Fruit fly (Drosophila melanogaster): ENCODE results near the gene CG15312.

The CG15312 gene

DNA sequence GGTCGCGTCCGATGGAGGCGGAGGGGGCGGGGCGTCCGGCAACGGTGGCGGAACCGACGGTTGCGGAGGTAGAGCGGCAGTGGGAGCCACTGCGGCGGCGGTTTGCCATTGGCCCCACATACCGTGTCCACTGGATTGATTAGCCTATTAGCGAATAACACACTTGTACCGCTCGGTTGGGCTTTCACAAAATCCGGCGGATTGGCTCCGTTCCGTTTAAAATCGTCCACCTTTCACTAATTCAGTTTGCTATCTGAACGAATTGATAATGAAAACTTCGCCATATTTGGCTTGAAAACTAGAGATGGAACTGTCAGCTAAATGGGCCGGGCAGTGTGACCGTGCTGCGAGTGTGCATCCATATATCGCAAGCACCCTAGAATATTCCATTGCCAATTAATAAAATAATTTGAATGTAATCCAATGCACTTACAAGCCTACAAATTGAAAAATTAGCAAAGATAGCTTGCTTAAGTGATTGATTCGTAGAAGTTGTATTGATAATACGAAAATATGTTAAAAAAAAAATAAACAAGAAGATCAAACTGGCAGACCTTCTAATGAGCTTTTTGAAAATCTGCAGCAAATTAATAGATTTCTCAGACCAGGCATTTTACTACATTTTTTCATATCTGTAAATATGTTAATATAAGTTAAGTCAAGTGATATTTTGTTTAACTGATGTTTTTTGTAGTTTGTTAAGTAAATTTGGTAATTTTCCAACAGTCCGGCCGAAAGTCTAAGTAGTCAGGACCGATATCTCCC lies 11.7 kb upstream of the CG15312 start, which contains the start of gene ZAP3 (continued):
- TF ChIP-seq Gsc (GFP tag; IDR thresholded peaks at IDR 0.05) (no peak), slbo (GFP tag; IDR thresholded peaks at IDR 0.05) (peak; percentile 13; the same call in 1 of the 2 replicates), Meics (GFP tag; optimal IDR thresholded peaks at IDR 0.05) (no peak), nerfin-1 (tag; optimal IDR thresholded peaks at IDR 0.05) (no peak), gfzf (GFP tag; optimal IDR thresholded peaks at IDR 0.05) (peak; percentile 65), nom (GFP tag; optimal IDR thresholded peaks at IDR 0.05) (peak; percentile 18), crol (GFP tag; IDR thresholded peaks at IDR 0.05) (peak; percentile 86), gem (tag; optimal IDR thresholded peaks at IDR 0.05) (no peak), Lpt (GFP tag; optimal IDR thresholded peaks at IDR 0.05) (no peak), Fer1 (GFP tag; optimal IDR thresholded peaks at IDR 0.05) (peak; percentile 16), pzg (GFP tag; optimal IDR thresholded peaks at IDR 0.05) (peak; percentile 46), Dref (GFP tag; IDR thresholded peaks at IDR 0.05) (peak; percentile 41; the same call in 1 of the 2 replicates), BtbVII (GFP tag; optimal IDR thresholded peaks at IDR 0.05) (no peak), jigr1 (GFP tag; IDR thresholded peaks at IDR 0.05) (0 out of 3 replicates have a peak, but pooled peaks have one; percentile 34), ewg (GFP tag; optimal IDR thresholded peaks at IDR 0.05) (no peak), cg (GFP tag; optimal IDR thresholded peaks at IDR 0.05) (no peak), chn (GFP tag; optimal IDR thresholded peaks at IDR 0.05) (no peak), Sry-δ (GFP tag; optimal IDR thresholded peaks at IDR 0.05) (peak; percentile 80), croc (GFP tag; conservative IDR thresholded peaks at IDR 0.05) (no peak), CG10565 (GFP tag; optimal IDR thresholded peaks at IDR 0.05) (no peak), CG15696 (tag; optimal IDR thresholded peaks at IDR 0.05) (no peak), CG10274 (GFP tag; optimal IDR thresholded peaks at IDR 0.05) (no peak), org-1 (GFP tag; optimal IDR thresholded peaks at IDR 0.05) (no peak), her (GFP tag; optimal IDR thresholded peaks at IDR 0.05) (no peak), CG16779 (GFP tag; IDR thresholded peaks at IDR 0.05) (no peak), vnd (GFP tag; IDR thresholded peaks at IDR 0.05; ENCODE audit: partially characterized antibody) (0 out of 3 replicates have a peak, but pooled peaks have one; percentile 34), Mrtf (GFP tag; IDR thresholded peaks at IDR 0.05) (no peak), CG11093 (GFP tag; IDR thresholded peaks at IDR 0.05) (no peak), D19B (GFP tag; optimal IDR thresholded peaks at IDR 0.05) (no peak), cad (GFP tag; optimal IDR thresholded peaks at IDR 0.05) (no peak), disco-r (GFP tag; optimal IDR thresholded peaks at IDR 0.05) (no peak), CG13123 (GFP tag; optimal IDR thresholded peaks at IDR 0.05) (no peak), gcm (GFP tag; optimal IDR thresholded peaks at IDR 0.05) (no peak), kay (GFP tag; optimal IDR thresholded peaks at IDR 0.05) (no peak), gsb-n (tag; optimal IDR thresholded peaks at IDR 0.05) (no peak), CG32532 (GFP tag; IDR thresholded peaks at IDR 0.05) (0 out of 2 replicates have a peak, but pooled peaks have one; percentile 27), phol (tag; optimal IDR thresholded peaks at IDR 0.05) (peak; percentile 82), YL-1 (GFP tag; optimal IDR thresholded peaks at IDR 0.05) (peak; percentile 68), CG13296 (GFP tag; optimal IDR thresholded peaks at IDR 0.05) (no peak), Blimp-1 (GFP tag; optimal IDR thresholded peaks at IDR 0.05) (no peak), MTF-1 (GFP tag; optimal IDR thresholded peaks at IDR 0.05; ENCODE audit: borderline replicate concordance) (no peak), fd102C (GFP tag; optimal IDR thresholded peaks at IDR 0.05) (no peak), Dad (GFP tag; optimal IDR thresholded peaks at IDR 0.05) (no peak), CG1529 (GFP tag; optimal IDR thresholded peaks at IDR 0.05) (no peak), CG2875 (GFP tag; optimal IDR thresholded peaks at IDR 0.05) (no peak), peb (GFP tag; IDR thresholded peaks at IDR 0.05) (no peak), knrl (GFP tag; IDR thresholded peaks at IDR 0.05; ENCODE audit: partially characterized antibody) (peak; percentile 46; the same call in 2 of the 3 replicates), prd (optimal IDR thresholded peaks at IDR 0.05) (no peak), prd (GFP tag; IDR thresholded peaks at IDR 0.05) (no peak)
